Fruit fly (Drosophila melanogaster) whole organism, embryonic: ENCODE results near the gene trk.

Experiments
- ATbp ChIP-seq: fragments of 200-800 bp; sonication (Bioruptor generic); optimal IDR thresholded peaks from 2 replicates; lab custom pipeline; 2017; ENCODE audit warnings: missing biosample characterization, mild to moderate bottlenecking, missing genetic modification characterization, missing genetic modification reagents
- Atf-2 ChIP-seq: fragments of 200-800 bp; sonication (Bioruptor generic); optimal IDR thresholded peaks from 2 replicates; lab custom pipeline; 2016; ENCODE audit warnings: missing biosample characterization, missing genetic modification characterization
- B-H1 ChIP-seq: fragments of 200-800 bp; sonication (Bioruptor generic); IDR thresholded peaks from 3 replicates; pipeline ENCODE4 v1.3.6; 2022; ENCODE audit warnings: missing biosample characterization, missing genetic modification characterization
- CG10366 ChIP-seq: fragments of 200-800 bp; sonication (Bioruptor generic); IDR thresholded peaks from 2 replicates; pipeline ENCODE4 v1.3.6; 2022; ENCODE audit warnings: missing biosample characterization, missing genetic modification characterization
- CG10431 ChIP-seq: fragments of 200-800 bp; sonication (Bioruptor generic); optimal IDR thresholded peaks from 3 replicates; lab custom pipeline; 2018; ENCODE audit warnings: missing biosample characterization, mild to moderate bottlenecking, missing genetic modification characterization
- CG11247 ChIP-seq: fragments of 200-800 bp; sonication (Bioruptor generic); IDR thresholded peaks from 2 replicates; pipeline ENCODE4 v1.3.6; 2022; ENCODE audit warnings: missing biosample characterization, missing genetic modification characterization
- CG12071 ChIP-seq: fragments of 200-800 bp; sonication (Bioruptor generic); optimal IDR thresholded peaks from 3 replicates; lab custom pipeline; 2018; ENCODE audit warnings: missing biosample characterization, mild to moderate bottlenecking, missing genetic modification characterization
- CG12744 ChIP-seq: fragments of 200-800 bp; sonication (Bioruptor generic); optimal IDR thresholded peaks from 2 replicates; lab custom pipeline; 2016; ENCODE audit warnings: missing biosample characterization, missing genetic modification characterization
- CG13894 ChIP-seq: fragments of 200-800 bp; sonication (Bioruptor generic); optimal IDR thresholded peaks from 3 replicates; lab custom pipeline; 2018; ENCODE audit warnings: missing biosample characterization, mild to moderate bottlenecking, missing genetic modification characterization, moderate library complexity
- CG14050 ChIP-seq: fragments of 200-800 bp; sonication (Bioruptor generic); IDR thresholded peaks from 3 replicates; pipeline ENCODE4 v1.3.6; 2022; ENCODE audit warnings: missing biosample characterization, missing genetic modification characterization
- CG14441 ChIP-seq: fragments of 200-800 bp; sonication (Bioruptor generic); IDR thresholded peaks from 2 replicates; pipeline ENCODE4 v1.3.6; 2022; ENCODE audit warnings: missing biosample characterization, missing genetic modification characterization
- CG14667 ChIP-seq: fragments of 200-800 bp; sonication (Bioruptor generic); IDR thresholded peaks from 2 replicates; pipeline ENCODE4 v1.3.6; 2022; ENCODE audit warnings: missing biosample characterization, missing genetic modification characterization
- CG16779 ChIP-seq: fragments of 200-800 bp; sonication (Bioruptor generic); IDR thresholded peaks from 2 replicates; pipeline ENCODE4 v1.3.6; 2022; ENCODE audit warnings: missing biosample characterization, missing genetic modification characterization
- CG17328 ChIP-seq: fragments of 200-800 bp; sonication (Bioruptor generic); IDR thresholded peaks from 2 replicates; pipeline ENCODE4 v1.3.6; 2022; ENCODE audit warnings: missing biosample characterization, missing genetic modification characterization
- CG17568 ChIP-seq: fragments of 200-800 bp; sonication (Bioruptor generic); optimal IDR thresholded peaks from 2 replicates; lab custom pipeline; 2018; ENCODE audit warnings: missing biosample characterization, mild to moderate bottlenecking, missing genetic modification characterization, moderate library complexity
- CG30020 ChIP-seq: fragments of 200-800 bp; optimal IDR thresholded peaks from 2 replicates; lab custom pipeline; 2019; ENCODE audit warnings: missing biosample characterization, mild to moderate bottlenecking, missing genetic modification characterization, moderate library complexity
- CG30431 ChIP-seq: fragments of 200-800 bp; sonication (Bioruptor generic); optimal IDR thresholded peaks from 2 replicates; lab custom pipeline; 2017; ENCODE audit warnings: missing biosample characterization, missing genetic modification characterization
- CG31365 ChIP-seq: fragments of 200-800 bp; sonication (Bioruptor generic); optimal IDR thresholded peaks from 2 replicates; lab custom pipeline; 2018; ENCODE audit warnings: missing biosample characterization, mild to moderate bottlenecking, missing genetic modification characterization
- CG6272 ChIP-seq: fragments of 200-800 bp; sonication (Bioruptor generic); IDR thresholded peaks from 2 replicates; pipeline ENCODE4 v1.3.6; 2022; ENCODE audit warnings: missing biosample characterization, missing genetic modification characterization
- CG7271 ChIP-seq: fragments of 200-800 bp; sonication (Bioruptor generic); optimal IDR thresholded peaks from 2 replicates; lab custom pipeline; 2018; ENCODE audit warnings: missing biosample characterization, mild to moderate bottlenecking, missing genetic modification characterization, moderate library complexity
- CG7357 ChIP-seq: fragments of 200-800 bp; sonication (Bioruptor generic); IDR thresholded peaks from 3 replicates; pipeline ENCODE4 v1.3.6; 2022; ENCODE audit warnings: missing biosample characterization, missing genetic modification characterization
- CG8388 ChIP-seq: fragments of 200-800 bp; sonication (Bioruptor generic); optimal IDR thresholded peaks from 2 replicates; lab custom pipeline; 2019; ENCODE audit warnings: missing biosample characterization, mild to moderate bottlenecking, missing genetic modification characterization, moderate library complexity
- CG9609 ChIP-seq: fragments of 200-800 bp; sonication (Bioruptor generic); optimal IDR thresholded peaks from 3 replicates; lab custom pipeline; 2016; ENCODE audit warnings: missing biosample characterization, missing genetic modification characterization
- Dip2 ChIP-seq: fragments of 200-800 bp; sonication (Bioruptor generic); IDR thresholded peaks from 2 replicates; pipeline ENCODE4 v1.3.6; 2022; ENCODE audit warnings: missing biosample characterization, missing genetic modification characterization
- Ets65A ChIP-seq: fragments of 200-800 bp; sonication (Bioruptor generic); peaks from one replicate; lab custom pipeline; 2016; ENCODE audit warnings: missing biosample characterization, missing genetic modification characterization
- Gug ChIP-seq: fragments of 200-800 bp; sonication (Bioruptor generic); IDR thresholded peaks from 4 replicates; pipeline ENCODE4 v1.3.6; 2022; ENCODE audit warnings: missing biosample characterization, missing genetic modification characterization
- H2.0 ChIP-seq: fragments of 200-800 bp; sonication (Bioruptor generic); IDR thresholded peaks from 2 replicates; pipeline ENCODE4 v1.3.6; 2022; ENCODE audit warnings: missing biosample characterization, missing genetic modification characterization
- Hsf ChIP-seq: fragments of 200-800 bp; sonication (Bioruptor generic); optimal IDR thresholded peaks from 3 replicates; lab custom pipeline; 2016; ENCODE audit warnings: missing biosample characterization, missing genetic modification characterization
- Lpt ChIP-seq: fragments of >200 bp; optimal IDR thresholded peaks from 2 replicates; lab custom pipeline; 2018; ENCODE audit warnings: missing biosample characterization, missing genetic modification characterization
- Med ChIP-seq: fragments of 200-800 bp; sonication (Bioruptor generic); peaks from one replicate; lab custom pipeline; 2016; ENCODE audit warnings: missing biosample characterization, missing genetic modification characterization, mild to moderate bottlenecking, inconsistent platforms, moderate library complexity
- Mrtf ChIP-seq: fragments of 200-800 bp; sonication (Bioruptor generic); IDR thresholded peaks from 3 replicates; pipeline ENCODE4 v1.3.6; 2022; ENCODE audit warnings: missing biosample characterization, missing genetic modification characterization
- Opbp ChIP-seq: fragments of 200-800 bp; sonication (Bioruptor generic); IDR thresholded peaks from 3 replicates; pipeline ENCODE4 v1.3.6; 2022; ENCODE audit warnings: missing biosample characterization, missing genetic modification characterization; ENCODE audit not compliant: partially characterized antibody
- Optix ChIP-seq: fragments of 200-800 bp; sonication (Bioruptor generic); IDR thresholded peaks from 3 replicates; pipeline ENCODE4 v1.3.6; 2022; ENCODE audit warnings: missing biosample characterization, missing genetic modification characterization
- Rx ChIP-seq: fragments of 200-800 bp; sonication (Bioruptor generic); IDR thresholded peaks from 2 replicates; pipeline ENCODE4 v1.3.6; 2022; ENCODE audit warnings: missing biosample characterization, missing genetic modification characterization
- Sin3A ChIP-seq: fragments of >200 bp; optimal IDR thresholded peaks from 2 replicates; lab custom pipeline; 2018
- Vsx1 ChIP-seq: fragments of 200-800 bp; sonication (Bioruptor generic); optimal IDR thresholded peaks from 2 replicates; lab custom pipeline; 2017; ENCODE audit warnings: missing biosample characterization, mild to moderate bottlenecking, missing genetic modification characterization, missing genetic modification reagents
- ac ChIP-seq: fragments of 200-800 bp; sonication (Bioruptor generic); optimal IDR thresholded peaks from 3 replicates; lab custom pipeline; 2017; ENCODE audit warnings: missing biosample characterization, mild to moderate bottlenecking, missing genetic modification characterization
- ci ChIP-seq: fragments of 200-800 bp; sonication (Bioruptor generic); IDR thresholded peaks from 3 replicates; pipeline ENCODE4 v1.3.6; 2022; ENCODE audit warnings: missing biosample characterization, missing genetic modification characterization
- crp ChIP-seq, 2 experiments: fragments of 200-800 bp; sonication (Bioruptor generic); optimal IDR thresholded peaks; 2 replicates in 1 of 2; 3 replicates in 1 of 2; lab custom pipeline; 2017; ENCODE audit warnings: missing biosample characterization in 2 of 2, missing genetic modification characterization in 2 of 2, mild to moderate bottlenecking in 1 of 2, moderate library complexity in 1 of 2
- dpn ChIP-seq, 2 experiments: fragments of 200-800 bp; sonication (Bioruptor generic); optimal IDR thresholded peaks; 3 replicates each; lab custom pipeline; 2016; ENCODE audit warnings: missing biosample characterization in 2 of 2, missing genetic modification characterization in 2 of 2
- fu2 ChIP-seq: fragments of 200-800 bp; sonication (Bioruptor generic); optimal IDR thresholded peaks from 2 replicates; lab custom pipeline; 2016; ENCODE audit warnings: missing biosample characterization, missing genetic modification characterization
- mam ChIP-seq: fragments of 200-800 bp; sonication (Bioruptor generic); optimal IDR thresholded peaks from 3 replicates; lab custom pipeline; 2016; ENCODE audit warnings: missing biosample characterization, missing genetic modification characterization
- mld ChIP-seq: fragments of 200-800 bp; sonication (Bioruptor generic); IDR thresholded peaks from 3 replicates; pipeline ENCODE4 v1.3.6; 2022; ENCODE audit warnings: missing biosample characterization, missing genetic modification characterization; ENCODE audit not compliant: partially characterized antibody
- peb ChIP-seq: fragments of 200-800 bp; sonication (Bioruptor generic); IDR thresholded peaks from 2 replicates; pipeline ENCODE4 v1.3.6; 2022; ENCODE audit warnings: missing biosample characterization, missing genetic modification characterization
- schlank ChIP-seq: fragments of 200-800 bp; sonication (Bioruptor generic); optimal IDR thresholded peaks from 2 replicates; lab custom pipeline; 2018; ENCODE audit warnings: missing biosample characterization, mild to moderate bottlenecking, missing genetic modification characterization
- slou ChIP-seq: fragments of 200-800 bp; sonication (Bioruptor generic); optimal IDR thresholded peaks from 3 replicates; lab custom pipeline; 2016; ENCODE audit warnings: missing biosample characterization, missing genetic modification characterization
- slp2 ChIP-seq: fragments of 200-800 bp; sonication (Bioruptor generic); optimal IDR thresholded peaks from 2 replicates; lab custom pipeline; 2016; ENCODE audit warnings: missing biosample characterization, missing genetic modification characterization
- so ChIP-seq: fragments of 200-800 bp; sonication (Bioruptor generic); IDR thresholded peaks from 3 replicates; pipeline ENCODE4 v1.3.6; 2022; ENCODE audit warnings: missing biosample characterization, missing genetic modification characterization
- sqz ChIP-seq: fragments of 200-800 bp; sonication (Bioruptor generic); optimal IDR thresholded peaks from 3 replicates; lab custom pipeline; 2018; ENCODE audit warnings: missing biosample characterization, mild to moderate bottlenecking, missing genetic modification characterization
- stc ChIP-seq: fragments of 200-800 bp; sonication (Bioruptor generic); IDR thresholded peaks from 2 replicates; pipeline ENCODE4 v1.3.6; 2022; ENCODE audit warnings: missing biosample characterization, missing genetic modification characterization
- toy ChIP-seq: fragments of 200-800 bp; sonication (Bioruptor generic); IDR thresholded peaks from 2 replicates; pipeline ENCODE4 v1.3.6; 2022; ENCODE audit warnings: missing biosample characterization, missing genetic modification characterization
- trh ChIP-seq: fragments of 200-800 bp; sonication (Bioruptor generic); optimal IDR thresholded peaks from 2 replicates; lab custom pipeline; 2016; ENCODE audit warnings: missing biosample characterization, missing genetic modification characterization
- vvl ChIP-seq: fragments of 200-800 bp; sonication (Bioruptor generic); IDR thresholded peaks from 2 replicates; pipeline ENCODE4 v1.3.6; 2022; ENCODE audit warnings: missing biosample characterization, missing genetic modification characterization

The trk gene

DNA sequence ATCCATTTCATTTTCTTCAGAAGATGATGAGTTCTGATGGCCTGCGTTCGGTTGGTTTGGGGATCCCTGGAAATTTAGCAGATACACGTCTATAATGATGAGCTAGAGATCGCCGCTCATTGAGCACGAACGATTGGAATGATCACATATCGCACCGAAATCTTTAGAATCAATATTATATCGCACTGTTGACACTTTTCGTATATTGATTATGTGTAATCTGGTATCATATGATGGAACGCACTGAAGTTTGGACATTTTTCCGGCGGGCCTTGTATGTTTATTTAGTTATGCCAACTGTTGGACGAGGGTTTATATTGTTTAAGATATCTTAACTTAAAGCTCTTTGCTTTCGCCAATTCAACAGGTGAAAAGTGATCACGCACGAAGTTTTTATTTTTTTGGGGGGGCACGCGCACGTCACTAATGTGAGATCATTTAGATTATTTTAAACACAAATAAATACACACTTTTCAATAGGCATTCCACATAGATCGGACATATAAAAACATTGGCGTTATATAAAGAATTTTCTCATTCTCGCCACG, 49.0 kb upstream of the trk start (continued):
- TF ChIP-seq CG16779 (no peak), CG14050 (no peak), Gug (GFP tag; lab: Robert Waterston, UW) (peak; percentile 17; the same call in 1 of the 4 replicates), H2.0 (GFP tag; lab: Robert Waterston, UW) (no peak), Optix (GFP tag; lab: Robert Waterston, UW) (no peak), Atf-2 (no peak), stc (no peak), Sin3A (lab: Kevin White, UChicago) (no peak), Hsf (GFP tag; lab: Kevin White, UChicago) (no peak), Med (peak; percentile 75), ATbp (no peak), mld (GFP tag; lab: Robert Waterston, UW) (0 out of 3 replicates have a peak, but pooled peaks have one; percentile 51), Opbp (no peak), CG10431 (GFP tag; lab: Kevin White, UChicago) (no peak), ci (GFP tag; lab: Robert Waterston, UW) (no peak), CG14667 (GFP tag; lab: Robert Waterston, UW) (no peak), CG6272 (GFP tag; lab: Robert Waterston, UW) (no peak), CG9609 (GFP tag; lab: Kevin White, UChicago) (no peak), peb (GFP tag; lab: Robert Waterston, UW) (no peak), CG7357 (GFP tag; lab: Robert Waterston, UW) (no peak), trh (GFP tag; lab: Kevin White, UChicago) (no peak), CG17568 (GFP tag; lab: Kevin White, UChicago) (no peak), sqz (peak; percentile 51), CG31365 (tag; lab: Kevin White, UChicago) (no peak), Mrtf (GFP tag; lab: Robert Waterston, UW) (no peak), CG13894 (tag; lab: Kevin White, UChicago) (no peak), Dip2 (no peak), crp (GFP tag; optimal IDR thresholded peaks at IDR 0.05; lab: Kevin White, UChicago) (no peak), slp2 (GFP tag; lab: Kevin White, UChicago) (peak; percentile 10), Ets65A (GFP tag; lab: Kevin White, UChicago) (peak; percentile 85), schlank (no peak), CG17328 (no peak), so (GFP tag; lab: Robert Waterston, UW) (no peak), CG30020 (tag; lab: Kevin White, UChicago) (no peak), fu2 (no peak), CG7271 (tag; lab: Kevin White, UChicago) (no peak), Vsx1 (GFP tag; lab: Kevin White, UChicago) (no peak), CG12071 (GFP tag; lab: Kevin White, UChicago) (no peak), Rx (GFP tag; lab: Robert Waterston, UW) (no peak), CG14441 (GFP tag; lab: Robert Waterston, UW) (no peak), dpn (GFP tag; optimal IDR thresholded peaks at IDR 0.05; lab: Kevin White, UChicago) (peak; percentile 6 to 28), toy (no peak), CG11247 (no peak), B-H1 (GFP tag; lab: Robert Waterston, UW) (no peak), ac (GFP tag; lab: Kevin White, UChicago) (no peak), CG8388 (GFP tag; lab: Kevin White, UChicago) (no peak), vvl (GFP tag; lab: Robert Waterston, UW) (0 out of 2 replicates have a peak, but pooled peaks have one; percentile 5), CG30431 (GFP tag; lab: Kevin White, UChicago) (no peak), CG10366 (GFP tag; lab: Robert Waterston, UW) (no peak), CG12744 (GFP tag; lab: Kevin White, UChicago) (no peak), Lpt (GFP tag; lab: Kevin White, UChicago) (no peak), mam (GFP tag; lab: Kevin White, UChicago) (no peak), slou (GFP tag; lab: Kevin White, UChicago) (no peak)
